Fruit fly (Drosophila melanogaster): ENCODE measurements around the gene CG7044.

Gene CG7044

DNA sequence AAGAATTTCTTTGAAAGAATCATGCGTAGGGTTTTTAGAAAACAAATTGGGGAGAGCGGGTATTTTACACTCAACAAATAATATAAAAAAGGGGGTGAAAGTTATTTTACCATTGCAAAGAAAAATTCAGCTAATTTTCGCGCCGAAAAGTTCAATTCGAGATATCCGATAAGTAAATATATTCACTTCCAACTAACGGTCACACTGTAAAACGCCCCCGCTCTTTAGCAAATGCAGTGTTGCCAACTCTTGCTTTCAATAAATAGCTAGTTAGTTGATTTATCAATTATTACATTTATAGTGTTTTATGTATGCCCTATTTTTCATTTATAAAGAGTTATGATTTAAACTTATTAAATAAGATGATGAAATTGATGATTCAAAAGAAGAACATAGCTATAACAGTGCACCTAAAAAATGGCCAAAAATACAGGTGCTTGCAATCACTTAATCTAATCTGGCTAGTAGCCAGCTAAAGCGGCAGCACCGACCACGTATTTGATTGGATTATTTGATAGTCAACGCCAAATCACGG lies 36.8 kb upstream of the CG7044 start, which contains the start of gene meigo (continued):
- TF ChIP-seq CG9797 (GFP tag; optimal IDR thresholded peaks at IDR 0.05) (peak; percentile 91), Mes4 (GFP tag; optimal IDR thresholded peaks at IDR 0.05) (no peak), Ada2b (GFP tag; IDR thresholded peaks at IDR 0.05) (peak; percentile 45), CG10654 (GFP tag; optimal IDR thresholded peaks at IDR 0.05) (peak; percentile 67), CG4404 (GFP tag; IDR thresholded peaks at IDR 0.05) (peak; percentile 41; the same call in 1 of the 2 replicates), CG15073 (GFP tag; optimal IDR thresholded peaks at IDR 0.05) (no peak), pum (GFP tag; optimal IDR thresholded peaks at IDR 0.05) (peak; percentile 34), CG17829 (tag; optimal IDR thresholded peaks at IDR 0.05) (peak; percentile 85), C15 (GFP tag; IDR thresholded peaks at IDR 0.05) (0 out of 3 replicates have a peak, but pooled peaks have one; percentile 13), croc (GFP tag; conservative IDR thresholded peaks at IDR 0.05) (no peak; the same call in 2 of the 3 replicates), CG4820 (GFP tag; optimal IDR thresholded peaks at IDR 0.05) (peak; percentile 42), cwo (GFP tag; optimal IDR thresholded peaks at IDR 0.05) (peak; percentile 14), CG13424 (tag; optimal IDR thresholded peaks at IDR 0.05) (peak; percentile 76), Bdp1 (GFP tag; optimal IDR thresholded peaks at IDR 0.05) (no peak), CG12391 (tag; optimal IDR thresholded peaks at IDR 0.05) (peak; percentile 86), CG3407 (GFP tag; optimal IDR thresholded peaks at IDR 0.05) (no peak), CG6272 (GFP tag; IDR thresholded peaks at IDR 0.05) (peak; percentile 65), bab2 (GFP tag; optimal IDR thresholded peaks at IDR 0.05) (peak; percentile 33), CG10959 (GFP tag; IDR thresholded peaks at IDR 0.05) (no peak), CG31365 (tag; optimal IDR thresholded peaks at IDR 0.05) (no peak), lilli (GFP tag; optimal IDR thresholded peaks at IDR 0.05) (peak; percentile 84), MBD-R2 (GFP tag; IDR thresholded peaks at IDR 0.05) (peak; percentile 64), CG4854 (GFP tag; optimal IDR thresholded peaks at IDR 0.05) (peak; percentile 49), D19A (tag; optimal IDR thresholded peaks at IDR 0.05) (no peak), trem (tag; optimal IDR thresholded peaks at IDR 0.05) (peak; percentile 82), CG16863 (GFP tag; optimal IDR thresholded peaks at IDR 0.05) (peak; percentile 54), emc (GFP tag; optimal IDR thresholded peaks at IDR 0.05) (peak; percentile 9), NFAT (GFP tag; IDR thresholded peaks at IDR 0.05) (peak; percentile 70; the same call in 1 of the 2 replicates), Side (GFP tag; optimal IDR thresholded peaks at IDR 0.05) (peak; percentile 23), Dad (GFP tag; optimal IDR thresholded peaks at IDR 0.05) (peak; percentile 25), pnt (GFP tag; optimal IDR thresholded peaks at IDR 0.05) (peak; percentile 8), bcd (GFP tag; optimal IDR thresholded peaks at IDR 0.05) (peak; percentile 70), CG6683 (GFP tag; optimal IDR thresholded peaks at IDR 0.05) (peak; percentile 9), Stat92E (GFP tag; optimal IDR thresholded peaks at IDR 0.05) (peak in 1 of 3 experiments; percentile 63), bsh (GFP tag; optimal IDR thresholded peaks at IDR 0.05) (peak in 1 of 2 experiments; percentile 67), Jarid2 (GFP tag; optimal IDR thresholded peaks at IDR 0.05) (no peak), CG13775 (GFP tag; optimal IDR thresholded peaks at IDR 0.05) (peak; percentile 55), CG2120 (GFP tag; optimal IDR thresholded peaks at IDR 0.05) (peak; percentile 87), Hr78 (GFP tag; optimal IDR thresholded peaks at IDR 0.05) (no peak), CG10979 (tag; optimal IDR thresholded peaks at IDR 0.05) (peak; percentile 60), CG8281 (tag; optimal IDR thresholded peaks at IDR 0.05) (peak; percentile 30), BtbVII (GFP tag; optimal IDR thresholded peaks at IDR 0.05) (peak; percentile 34), CG15601 (tag; optimal IDR thresholded peaks at IDR 0.05) (peak; percentile 87), CG10565 (GFP tag; optimal IDR thresholded peaks at IDR 0.05) (no peak), CG9437 (GFP tag; optimal IDR thresholded peaks at IDR 0.05) (peak; percentile 58), Max (GFP tag; optimal IDR thresholded peaks at IDR 0.05) (peak; percentile 70), tll (GFP tag; optimal IDR thresholded peaks at IDR 0.05) (peak; percentile 31 to 56), hkb (optimal IDR thresholded peaks at IDR 0.05) (peak; percentile 90), hkb (GFP tag; IDR thresholded peaks at IDR 0.05) (peak; percentile 62)
